Fruit fly (Drosophila melanogaster) whole organism, wandering third instar larva: ENCODE data around the gene CG11698.

Source experiments
- Mio ChIP-seq: sonication (Bioruptor generic); optimal IDR thresholded peaks from 2 replicates; lab custom pipeline; 2016; ENCODE audit warnings: missing biosample characterization, missing genetic modification characterization
- Myc ChIP-seq: fragments of >200 bp; optimal IDR thresholded peaks from 2 replicates; lab custom pipeline; 2017
- N ChIP-seq: fragments of >200 bp; optimal IDR thresholded peaks from 2 replicates; lab custom pipeline; 2018; ENCODE audit warnings: missing biosample characterization, missing external identifiers, missing genetic modification characterization
- OdsH ChIP-seq: fragments of 200-800 bp; sonication (Bioruptor generic); optimal IDR thresholded peaks from 2 replicates; lab custom pipeline; 2016; ENCODE audit warnings: missing biosample characterization, mild to moderate bottlenecking, missing genetic modification characterization
- dsf ChIP-seq: sonication (Bioruptor generic); optimal IDR thresholded peaks from 2 replicates; lab custom pipeline; 2016; ENCODE audit warnings: missing biosample characterization, missing genetic modification characterization, borderline replicate concordance
- fru ChIP-seq: fragments of 200-800 bp; sonication (Bioruptor generic); optimal IDR thresholded peaks from 3 replicates; lab custom pipeline; 2016; ENCODE audit warnings: missing biosample characterization, mild to moderate bottlenecking, missing genetic modification characterization
- jim ChIP-seq: fragments of 175-275, 200-325 bp; sonication (Bioruptor generic); optimal IDR thresholded peaks from 2 replicates; lab custom pipeline; 2016; ENCODE audit warnings: missing biosample characterization, mild to moderate bottlenecking, missing genetic modification characterization
- lola ChIP-seq: fragments of >200 bp; optimal IDR thresholded peaks from 2 replicates; lab custom pipeline; 2017; ENCODE audit warnings: missing biosample characterization, missing genetic modification characterization
- pan ChIP-seq: fragments of >200 bp; optimal IDR thresholded peaks from 2 replicates; lab custom pipeline; 2017
- psq ChIP-seq: fragments of 200-800 bp; sonication (Bioruptor generic); optimal IDR thresholded peaks from 3 replicates; lab custom pipeline; 2017; ENCODE audit warnings: missing biosample characterization, mild to moderate bottlenecking, missing genetic modification characterization, moderate library complexity
- rgr ChIP-seq: fragments of 200-800 bp; sonication (Bioruptor generic); optimal IDR thresholded peaks from 3 replicates; lab custom pipeline; 2016; ENCODE audit warnings: missing biosample characterization, mild to moderate bottlenecking, missing genetic modification characterization
- sage ChIP-seq: fragments of 200-800 bp; sonication (Bioruptor generic); optimal IDR thresholded peaks from 2 replicates; lab custom pipeline; 2016; ENCODE audit warnings: missing biosample characterization, mild to moderate bottlenecking, missing genetic modification characterization
- tai ChIP-seq: sonication (Bioruptor generic); optimal IDR thresholded peaks from 2 replicates; lab custom pipeline; 2016; ENCODE audit warnings: missing biosample characterization, missing genetic modification characterization
- usp ChIP-seq: fragments of >200 bp; optimal IDR thresholded peaks from 2 replicates; lab custom pipeline; 2017; ENCODE audit warnings: missing biosample characterization, missing genetic modification characterization

dm6 chr3R:8312037-8312436 lies at the start of gene CG11698, which contains the start of gene CG11694:
- no peak for TF ChIP-seq fru (GFP tag; lab: Kevin White, UChicago)
- no peak for TF ChIP-seq Mio (GFP tag; lab: Kevin White, UChicago)
- no peak for TF ChIP-seq lola (GFP tag; lab: Kevin White, UChicago)
- TF ChIP-seq Myc: no peak
- no peak for TF ChIP-seq tai (GFP tag; lab: Kevin White, UChicago)
- no peak for TF ChIP-seq N (GFP tag; lab: Kevin White, UChicago)
- TF ChIP-seq jim (GFP tag; lab: Kevin White, UChicago): no peak
- no peak for TF ChIP-seq rgr (GFP tag; lab: Kevin White, UChicago)
- no peak for TF ChIP-seq usp (GFP tag; lab: Kevin White, UChicago)
- no peak for TF ChIP-seq dsf (GFP tag; lab: Kevin White, UChicago)
- no peak for TF ChIP-seq OdsH (GFP tag; lab: Kevin White, UChicago)
- no peak for TF ChIP-seq psq (GFP tag; lab: Kevin White, UChicago)
- TF ChIP-seq sage (GFP tag; lab: Kevin White, UChicago): no peak
- no peak for TF ChIP-seq pan (lab: Kevin White, UChicago)
